Fruit fly (Drosophila melanogaster): Measurements from ENCODE around the gene CG1113.

The CG1113 gene

dm6 chr3R:5283360-5283963, 30.5 kb downstream of the CG1113 start (continued):
- TF ChIP-seq salm (tag; optimal IDR thresholded peaks at IDR 0.05) (peak; percentile 82), dimm (GFP tag; IDR thresholded peaks at IDR 0.05) (no peak), az2 (GFP tag; optimal IDR thresholded peaks at IDR 0.05) (peak; percentile 87), Hr78 (GFP tag; optimal IDR thresholded peaks at IDR 0.05) (peak in 1 of 2 experiments; percentile 84), CG17328 (GFP tag; IDR thresholded peaks at IDR 0.05) (peak; percentile 71; the same call in 1 of the 2 replicates), CG6272 (GFP tag; IDR thresholded peaks at IDR 0.05) (peak; percentile 67), CG6791 (GFP tag; IDR thresholded peaks at IDR 0.05; ENCODE audit: partially characterized antibody) (no peak), Abd-B (GFP tag; optimal IDR thresholded peaks at IDR 0.05) (peak; percentile 91), rib (GFP tag; IDR thresholded peaks at IDR 0.05) (peak; percentile 79), CG12744 (GFP tag; optimal IDR thresholded peaks at IDR 0.05) (peak; percentile 88), gro (GFP tag; optimal IDR thresholded peaks at IDR 0.05) (peak; percentile 97), cwo (GFP tag; optimal IDR thresholded peaks at IDR 0.05) (peak; percentile 90), CG7745 (tag; optimal IDR thresholded peaks at IDR 0.05) (no peak), toy (GFP tag; IDR thresholded peaks at IDR 0.05) (peak; percentile 75), scrt (GFP tag; optimal IDR thresholded peaks at IDR 0.05) (peak; percentile 87), prd (optimal IDR thresholded peaks at IDR 0.05) (no peak), prd (GFP tag; IDR thresholded peaks at IDR 0.05) (peak; percentile 84), CG9797 (GFP tag; optimal IDR thresholded peaks at IDR 0.05) (no peak), Blimp-1 (GFP tag; optimal IDR thresholded peaks at IDR 0.05) (peak; percentile 90), kay (GFP tag; optimal IDR thresholded peaks at IDR 0.05) (peak; percentile 92), CG4707 (GFP tag; optimal IDR thresholded peaks at IDR 0.05) (peak; percentile 77), wdn (GFP tag; IDR thresholded peaks at IDR 0.05) (peak; percentile 42; the same call in 1 of the 2 replicates), CG33557 (GFP tag; optimal IDR thresholded peaks at IDR 0.05) (peak; percentile 39), Poxn (GFP tag; IDR thresholded peaks at IDR 0.05) (peak; percentile 32; the same call in 1 of the 2 replicates), CG1602 (GFP tag; optimal IDR thresholded peaks at IDR 0.05) (peak; percentile 80), croc (GFP tag; conservative IDR thresholded peaks at IDR 0.05) (peak; percentile 70), ewg (GFP tag; optimal IDR thresholded peaks at IDR 0.05) (peak; percentile 78), CG8359 (GFP tag; optimal IDR thresholded peaks at IDR 0.05; ENCODE audit: borderline replicate concordance) (peak; percentile 82), HmgD (GFP tag; optimal IDR thresholded peaks at IDR 0.05) (peak; percentile 89), CG3838 (GFP tag; optimal IDR thresholded peaks at IDR 0.05) (peak; percentile 55), CG10267 (tag; optimal IDR thresholded peaks at IDR 0.05) (peak; percentile 82), chn (GFP tag; optimal IDR thresholded peaks at IDR 0.05) (peak; percentile 87), CG8281 (tag; optimal IDR thresholded peaks at IDR 0.05) (peak; percentile 76), insv (GFP tag; optimal IDR thresholded peaks at IDR 0.05) (peak; percentile 7 to 66), CG12769 (tag; optimal IDR thresholded peaks at IDR 0.05) (peak; percentile 94), E2f2 (GFP tag; IDR thresholded peaks at IDR 0.05) (peak; percentile 59), sqz (GFP tag; optimal IDR thresholded peaks at IDR 0.05) (peak; percentile 89), schlank (tag; optimal IDR thresholded peaks at IDR 0.05) (peak; percentile 74), CG6175 (GFP tag; IDR thresholded peaks at IDR 0.05) (peak; percentile 89), pb (GFP tag; optimal IDR thresholded peaks at IDR 0.05) (peak; percentile 85), CG10543 (GFP tag; optimal IDR thresholded peaks at IDR 0.05) (peak; percentile 97), slou (GFP tag; optimal IDR thresholded peaks at IDR 0.05) (peak; percentile 77), dpn (GFP tag; optimal IDR thresholded peaks at IDR 0.05) (peak; percentile 91 to 95), CG14965 (GFP tag; optimal IDR thresholded peaks at IDR 0.05; ENCODE audit: borderline replicate concordance) (peak; percentile 69), gce (GFP tag; IDR thresholded peaks at IDR 0.05) (0 out of 3 replicates have a peak, but pooled peaks have one; percentile 60), CG7271 (tag; optimal IDR thresholded peaks at IDR 0.05) (no peak), CG2120 (GFP tag; optimal IDR thresholded peaks at IDR 0.05) (peak; percentile 96), Hr3 (GFP tag; optimal IDR thresholded peaks at IDR 0.05) (peak; percentile 84), slp2 (GFP tag; optimal IDR thresholded peaks at IDR 0.05) (peak; percentile 88)

All from whole organism, embryonic.